Fruit fly (Drosophila melanogaster): ENCODE measurements around the gene Mco1.

The Mco1 gene

dm6 chr2L:9460092-9460473 lies 43.7 kb downstream of the Mco1 start:
- TF ChIP-seq Myc (optimal IDR thresholded peaks at IDR 0.05): no peak
- no peak for TF ChIP-seq psq (optimal IDR thresholded peaks at IDR 0.05)
- no peak for TF ChIP-seq h (optimal IDR thresholded peaks at IDR 0.05)
- no peak for TF ChIP-seq insv (optimal IDR thresholded peaks at IDR 0.05)
- no peak for TF ChIP-seq Sin3A (optimal IDR thresholded peaks at IDR 0.05)
- TF ChIP-seq ttk (optimal IDR thresholded peaks at IDR 0.05): no peak

dm6 chr2L:9464455-9465063 lies 48.2 kb downstream of the Mco1 start:
- no peak for TF ChIP-seq insv (optimal IDR thresholded peaks at IDR 0.05)
- TF ChIP-seq h (optimal IDR thresholded peaks at IDR 0.05): no peak
- no peak for TF ChIP-seq Myc (optimal IDR thresholded peaks at IDR 0.05)
- no peak for TF ChIP-seq ttk (optimal IDR thresholded peaks at IDR 0.05)
- TF ChIP-seq Sin3A (optimal IDR thresholded peaks at IDR 0.05): no peak
- TF ChIP-seq psq (optimal IDR thresholded peaks at IDR 0.05): no peak

dm6 chr2L:9467392-9467791 lies 51.0 kb downstream of the Mco1 start:
- TF ChIP-seq ttk (optimal IDR thresholded peaks at IDR 0.05) (no peak), insv (optimal IDR thresholded peaks at IDR 0.05) (no peak), Myc (optimal IDR thresholded peaks at IDR 0.05) (no peak), Sin3A (optimal IDR thresholded peaks at IDR 0.05) (no peak), psq (optimal IDR thresholded peaks at IDR 0.05) (no peak), h (optimal IDR thresholded peaks at IDR 0.05) (no peak)
